Worm (Caenorhabditis elegans) whole organism, early embryonic: ENCODE measurements around the gene dpy-8.

Source experiments
- B0310.2 ChIP-seq: sonication (generic microtip); optimal IDR thresholded peaks from 2 replicates; lab custom pipeline; 2016; ENCODE audit warnings: mild to moderate bottlenecking, missing genetic modification characterization, missing compliant biosample characterization
- aly-1 ChIP-seq: sonication (generic microtip); optimal IDR thresholded peaks from 2 replicates; lab custom pipeline; 2016; ENCODE audit warnings: missing genetic modification characterization, missing compliant biosample characterization
- ama-1 ChIP-seq: fragments of 150-350 bp; optimal IDR thresholded peaks from 2 replicates; lab custom pipeline; 2014
- ceh-13 ChIP-seq: fragments of 200-800 bp; sonication (Bioruptor generic); optimal IDR thresholded peaks from 2 replicates; lab custom pipeline; 2018; ENCODE audit warnings: mild to moderate bottlenecking, missing genetic modification characterization, missing compliant biosample characterization
- ceh-36 ChIP-seq: sonication (generic microtip); optimal IDR thresholded peaks from 2 replicates; lab custom pipeline; 2016; ENCODE audit warnings: missing genetic modification characterization, inconsistent platforms, missing compliant biosample characterization
- ets-7 ChIP-seq: sonication (generic microtip); optimal IDR thresholded peaks from 2 replicates; lab custom pipeline; 2016; ENCODE audit warnings: missing genotype, missing genetic modification characterization, missing compliant biosample characterization
- flt-1 ChIP-seq: fragments of 200-800 bp; sonication (Bioruptor generic); IDR thresholded peaks from 2 replicates; pipeline ENCODE4 v1.3.6; 2022; ENCODE audit warnings: missing genetic modification characterization, missing compliant biosample characterization
- hmbx-1 ChIP-seq: sonication (generic microtip); optimal IDR thresholded peaks from 2 replicates; lab custom pipeline; 2016; ENCODE audit warnings: mild to moderate bottlenecking, missing genetic modification characterization, missing compliant biosample characterization
- hmg-4 ChIP-seq: fragments of 200-800 bp; sonication (Bioruptor generic); optimal IDR thresholded peaks from 2 replicates; lab custom pipeline; 2018; ENCODE audit warnings: mild to moderate bottlenecking, missing genetic modification characterization, missing compliant biosample characterization
- hnd-1 ChIP-seq: sonication (generic microtip); optimal IDR thresholded peaks from 2 replicates; lab custom pipeline; 2016; ENCODE audit warnings: missing genetic modification characterization, missing compliant biosample characterization
- tbx-11 ChIP-seq: fragments of 200-800 bp; sonication (Bioruptor generic); IDR thresholded peaks from 2 replicates; pipeline ENCODE4 v1.3.6; 2022; ENCODE audit warnings: missing genetic modification characterization, missing compliant biosample characterization
- tbx-37 ChIP-seq: fragments of 200-800 bp; sonication (Bioruptor generic); conservative IDR thresholded peaks from 2 replicates; pipeline ENCODE4 v1.3.6; 2022; ENCODE audit warnings: missing genetic modification reagents, missing genetic modification characterization, missing compliant biosample characterization
- tra-4 ChIP-seq: sonication (generic microtip); optimal IDR thresholded peaks from 2 replicates; lab custom pipeline; 2017; ENCODE audit warnings: missing genetic modification characterization, missing compliant biosample characterization

- TF ChIP-seq ama-1 (lab: Kevin White, UChicago): no peak
- TF ChIP-seq tra-4 (tag; lab: Kevin White, UChicago): no peak
- no peak for TF ChIP-seq ceh-13
- TF ChIP-seq flt-1 (GFP tag; lab: Robert Waterston, UW): no peak
- no peak for TF ChIP-seq hnd-1 (tag; lab: Kevin White, UChicago)
- TF ChIP-seq aly-1 (tag; lab: Kevin White, UChicago): no peak
- no peak for TF ChIP-seq B0310.2 (tag; lab: Kevin White, UChicago)
- no peak for TF ChIP-seq tbx-37 (GFP tag; lab: Robert Waterston, UW)
- no peak for TF ChIP-seq tbx-11
- no peak for TF ChIP-seq ceh-36
- TF ChIP-seq hmg-4 (GFP tag; lab: Kevin White, UChicago): no peak
- no peak for TF ChIP-seq ets-7 (tag; lab: Kevin White, UChicago)
- TF ChIP-seq hmbx-1: no peak
Observed at ce11 chrX:5140177-5140576, 10.1 kb downstream of the dpy-8 start.
